Worm (Caenorhabditis elegans): ENCODE data around the gene dot-1.4.
A peak's percentile ranks its signal among the peaks of the same experiment; 100 is the strongest.

DNA sequence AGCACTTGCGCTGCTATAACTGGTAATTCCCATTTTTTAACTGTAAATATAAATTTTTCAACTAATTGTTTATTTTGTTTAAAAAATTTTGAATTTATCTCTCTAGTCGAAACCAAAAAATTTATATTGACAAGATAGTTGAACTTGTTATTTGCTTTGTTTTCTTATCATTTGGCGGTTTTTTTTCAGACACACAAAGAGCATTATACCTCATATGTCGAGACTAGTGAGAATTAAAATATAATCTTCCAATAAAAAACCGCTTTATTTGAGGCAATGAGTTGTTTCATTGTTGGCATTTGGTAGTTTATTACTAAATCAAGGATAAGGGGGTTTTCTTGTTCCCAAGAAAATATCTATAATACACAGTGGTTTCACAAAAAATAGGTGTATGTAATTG, 23.2 kb downstream of the dot-1.4 start:
- peak; percentile 16 for TF ChIP-seq pqm-1 (tag; optimal IDR thresholded peaks at IDR 0.05)
- TF ChIP-seq lir-3 (tag; optimal IDR thresholded peaks at IDR 0.05), result no peak
- TF ChIP-seq unc-39 (tag; optimal IDR thresholded peaks at IDR 0.05), result no peak
- no peak for TF ChIP-seq fkh-10 (GFP tag; optimal IDR thresholded peaks at IDR 0.05)
- no peak for TF ChIP-seq lin-39 (tag; optimal IDR thresholded peaks at IDR 0.05)
- TF ChIP-seq nhr-10 (tag; optimal IDR thresholded peaks at IDR 0.05), result no peak
- TF ChIP-seq unc-130 (GFP tag; optimal IDR thresholded peaks at IDR 0.05), result no peak
- TF ChIP-seq ama-1 (optimal IDR thresholded peaks at IDR 0.05), result no peak
